Worm (Caenorhabditis elegans) whole organism, late embryonic: ENCODE results near the gene sri-28.

Experiments
- gmeb-2 ChIP-seq: sonication (generic microtip); optimal IDR thresholded peaks from 2 replicates; lab custom pipeline; 2016; ENCODE audit warnings: missing genetic modification characterization, inconsistent platforms, missing compliant biosample characterization
- ref-2 ChIP-seq: sonication (generic microtip); optimal IDR thresholded peaks from 2 replicates; lab custom pipeline; 2016; ENCODE audit warnings: missing genetic modification characterization, missing compliant biosample characterization

DNA sequence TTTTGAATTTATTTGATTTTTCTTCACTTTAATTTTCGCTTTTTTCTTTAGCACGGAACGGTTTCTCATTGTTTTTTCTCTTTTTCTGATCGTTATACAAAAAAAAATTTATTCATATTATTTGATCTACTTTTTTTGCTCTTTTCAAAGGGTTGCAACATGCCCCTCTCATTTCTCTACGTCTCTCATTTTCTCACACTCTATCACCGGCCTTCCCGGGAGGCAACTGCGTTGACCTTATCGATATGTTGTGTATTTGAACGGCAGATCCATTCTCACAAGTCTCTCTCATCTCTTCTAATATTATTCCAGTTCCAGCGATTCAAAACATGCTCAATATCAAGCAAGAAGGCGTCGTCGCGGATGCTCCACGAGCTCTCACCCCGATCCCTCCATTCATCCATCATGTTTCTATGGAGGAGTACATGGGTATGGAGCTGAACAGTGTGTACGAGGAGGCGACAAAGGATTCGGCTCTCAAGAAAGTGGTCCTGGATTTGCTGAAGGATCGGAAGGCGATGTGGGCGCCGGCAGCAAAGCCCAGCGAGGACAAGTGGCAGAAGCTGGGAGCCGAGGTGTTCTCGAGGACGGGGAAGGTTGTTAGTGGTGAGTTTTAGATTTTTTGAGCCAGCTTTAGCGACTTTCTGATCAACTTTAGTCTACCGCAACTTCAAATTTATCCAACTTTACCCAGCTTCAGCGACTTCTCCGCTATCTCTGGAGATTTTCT is 47.8 kb upstream of the sri-28 start, which contains the start of gene lido-9:
- TF ChIP-seq ref-2 (no peak), gmeb-2 (tag; lab: Kevin White, UChicago) (no peak)
